Worm (Caenorhabditis elegans) whole organism, early embryonic: ENCODE measurements around the gene vpat-1.

ENCODE experiments used
- aly-1 ChIP-seq: sonication (generic microtip); optimal IDR thresholded peaks from 2 replicates; lab custom pipeline; 2016; ENCODE audit warnings: missing genetic modification characterization, missing compliant biosample characterization
- ama-1 ChIP-seq: fragments of 150-350 bp; optimal IDR thresholded peaks from 2 replicates; lab custom pipeline; 2014
- ceh-36 ChIP-seq: sonication (generic microtip); optimal IDR thresholded peaks from 2 replicates; lab custom pipeline; 2016; ENCODE audit warnings: missing genetic modification characterization, inconsistent platforms, missing compliant biosample characterization
- hnd-1 ChIP-seq: sonication (generic microtip); optimal IDR thresholded peaks from 2 replicates; lab custom pipeline; 2016; ENCODE audit warnings: missing genetic modification characterization, missing compliant biosample characterization
- sea-1 ChIP-seq: fragments of 200-800 bp; sonication (Bioruptor generic); conservative IDR thresholded peaks from 2 replicates; pipeline ENCODE4 v1.3.6; 2022; ENCODE audit warnings: missing genetic modification characterization, missing compliant biosample characterization

- TF ChIP-seq aly-1 (tag; lab: Kevin White, UChicago) (no peak), ama-1 (lab: Kevin White, UChicago) (no peak), ceh-36 (tag; lab: Kevin White, UChicago) (no peak), sea-1 (GFP tag; lab: Robert Waterston, UW) (no peak), hnd-1 (tag; lab: Kevin White, UChicago) (no peak)
Measured at ce11 chrX:1052960-1053359, 7.0 kb upstream of the vpat-1 start.
